Fruit fly (Drosophila melanogaster) whole organism, prepupa: ENCODE measurements around the gene SmD2.
A peak's percentile ranks its signal among the peaks of the same experiment; 100 is the strongest.

Experiments
- CG8632 ChIP-seq: fragments of 200-800 bp; sonication (Bioruptor generic); optimal IDR thresholded peaks from 3 replicates; lab custom pipeline; 2016; ENCODE audit warnings: missing biosample characterization, missing genetic modification characterization
- CG9139 ChIP-seq: fragments of 200-800 bp; sonication (Bioruptor generic); optimal IDR thresholded peaks from 3 replicates; lab custom pipeline; 2017; ENCODE audit warnings: missing biosample characterization, mild to moderate bottlenecking, missing genetic modification characterization
- Eip75B ChIP-seq: fragments of 200-800 bp; sonication (Bioruptor generic); optimal IDR thresholded peaks from 3 replicates; lab custom pipeline; 2016; ENCODE audit warnings: missing biosample characterization, missing genetic modification characterization
- Gug ChIP-seq: fragments of 200-800 bp; sonication (Bioruptor generic); IDR thresholded peaks from 2 replicates; pipeline ENCODE4 v1.3.6; 2022; ENCODE audit warnings: missing biosample characterization, missing genetic modification characterization
- esn ChIP-seq: fragments of 200-800 bp; sonication (Bioruptor generic); optimal IDR thresholded peaks from 2 replicates; lab custom pipeline; 2016; ENCODE audit warnings: missing biosample characterization, mild to moderate bottlenecking, missing genetic modification characterization, moderate library complexity
- ss ChIP-seq, 2 experiments: fragments of 200-800 bp; sonication (Bioruptor generic); optimal IDR thresholded peaks; 2 replicates in 1 of 2; 3 replicates in 1 of 2; lab custom pipeline; 2017 to 2018; ENCODE audit warnings: mild to moderate bottlenecking in 2 of 2, missing biosample characterization in 2 of 2, missing genetic modification characterization in 2 of 2, moderate library complexity in 1 of 2

dm6 chr3R:6315078-6315477 is 30.6 kb downstream of the SmD2 start:
- TF ChIP-seq CG9139 (no peak), CG8632 (no peak), esn (GFP tag; lab: Kevin White, UChicago) (no peak), ss (GFP tag; optimal IDR thresholded peaks at IDR 0.05; lab: Kevin White, UChicago) (peak in 1 of 2 experiments; percentile 66), Gug (GFP tag; lab: Robert Waterston, UW) (no peak), Eip75B (GFP tag; lab: Kevin White, UChicago) (no peak)
